Worm (Caenorhabditis elegans) whole organism, L4 larva: ENCODE data around the gene C03B1.9.

ENCODE experiments used
- F26F4.8 ChIP-seq: fragments of 200-800 bp; sonication (Bioruptor generic); conservative IDR thresholded peaks from 2 replicates; pipeline ENCODE4 v1.3.6; 2022; ENCODE audit warnings: missing genetic modification characterization, missing compliant biosample characterization
- F37D6.2 ChIP-seq: sonication (generic microtip); optimal IDR thresholded peaks from 2 replicates; lab custom pipeline; 2016; ENCODE audit warnings: mild to moderate bottlenecking, missing genetic modification characterization, missing compliant biosample characterization
- F49E8.2 ChIP-seq: sonication (generic microtip); optimal IDR thresholded peaks from 2 replicates; lab custom pipeline; 2016; ENCODE audit warnings: missing compliant biosample characterization, mild to moderate bottlenecking, missing genetic modification characterization, borderline replicate concordance
- R02D3.7 ChIP-seq: fragments of 150-350 bp; sonication (generic microtip); optimal IDR thresholded peaks from 3 replicates; lab custom pipeline; 2014; ENCODE audit warnings: missing biosample characterization, missing genetic modification characterization
- Y5F2A.4 ChIP-seq: fragments of 200-800 bp; sonication (Bioruptor generic); optimal IDR thresholded peaks from 2 replicates; lab custom pipeline; 2018; ENCODE audit warnings: mild to moderate bottlenecking, missing genetic modification characterization, missing compliant biosample characterization
- ZK337.2 ChIP-seq: fragments of 200-800 bp; sonication (Bioruptor generic); IDR thresholded peaks from 2 replicates; pipeline ENCODE4 v1.3.6; 2022; ENCODE audit warnings: missing genetic modification reagents, missing genetic modification characterization, missing compliant biosample characterization
- ZK546.5 ChIP-seq, 2 experiments: sonication (generic microtip); optimal IDR thresholded peaks; 2 replicates each; lab custom pipeline; 2017; ENCODE audit warnings: missing biosample characterization in 2 of 2, missing genetic modification characterization in 2 of 2
- ama-1 ChIP-seq: fragments of 150-350 bp; optimal IDR thresholded peaks from 2 replicates; lab custom pipeline; 2014; ENCODE audit warnings: inconsistent platforms, mixed read lengths
- ceh-28 ChIP-seq: fragments of 150-350 bp; optimal IDR thresholded peaks from 2 replicates; lab custom pipeline; 2014; ENCODE audit warnings: missing biosample characterization, missing genetic modification reagents, missing genetic modification characterization
- ceh-44 ChIP-seq: fragments of 200-800 bp; sonication (Bioruptor generic); IDR thresholded peaks from 2 replicates; pipeline ENCODE4 v1.3.6; 2022; ENCODE audit warnings: missing genetic modification reagents, missing genetic modification characterization, missing compliant biosample characterization
- ceh-62 ChIP-seq: sonication (generic microtip); optimal IDR thresholded peaks from 2 replicates; lab custom pipeline; 2017; ENCODE audit warnings: missing biosample characterization, missing genetic modification characterization
- ceh-82 ChIP-seq: sonication (generic microtip); optimal IDR thresholded peaks from 2 replicates; lab custom pipeline; 2017; ENCODE audit warnings: missing biosample characterization, missing genetic modification characterization
- daf-16 ChIP-seq, 3 experiments: sonication (generic microtip); optimal IDR thresholded peaks; 2 replicates each; lab custom pipeline; 2016 to 2017; ENCODE audit warnings: missing genetic modification characterization in 3 of 3, missing genetic modification reagents in 3 of 3, mild to moderate bottlenecking in 2 of 3, missing compliant biosample characterization in 2 of 3, missing biosample characterization in 1 of 3, moderate library complexity in 1 of 3
- daf-8 ChIP-seq: fragments of 200-800 bp; sonication (Bioruptor generic); IDR thresholded peaks from 2 replicates; pipeline ENCODE4 v1.3.6; 2022; ENCODE audit warnings: missing genetic modification characterization, missing compliant biosample characterization
- dmd-6 ChIP-seq: fragments of 200-800 bp; sonication (Bioruptor generic); IDR thresholded peaks from 2 replicates; pipeline ENCODE4 v1.3.6; 2022; ENCODE audit warnings: missing genetic modification reagents, missing genetic modification characterization, missing compliant biosample characterization
- dmd-8 ChIP-seq: fragments of 200-800 bp; sonication (Bioruptor generic); IDR thresholded peaks from 2 replicates; pipeline ENCODE4 v1.3.6; 2022; ENCODE audit warnings: missing genetic modification characterization, missing compliant biosample characterization
- dmd-9 ChIP-seq: fragments of 200-800 bp; sonication (Bioruptor generic); IDR thresholded peaks from 2 replicates; pipeline ENCODE4 v1.3.6; 2022; ENCODE audit warnings: missing genetic modification reagents, missing genetic modification characterization, missing compliant biosample characterization
- dpl-1 ChIP-seq: fragments of 150-350 bp; optimal IDR thresholded peaks from 2 replicates; lab custom pipeline; 2014; ENCODE audit warnings: missing biosample characterization, missing genetic modification reagents, missing genetic modification characterization
- duxl-1 ChIP-seq: sonication (generic microtip); optimal IDR thresholded peaks from 2 replicates; lab custom pipeline; 2016; ENCODE audit warnings: mild to moderate bottlenecking, missing genetic modification characterization, moderate library complexity, missing compliant biosample characterization; ENCODE audit not compliant: poor library complexity
- dve-1 ChIP-seq: sonication (generic microtip); optimal IDR thresholded peaks from 2 replicates; lab custom pipeline; 2017; ENCODE audit warnings: antibody characterized with exemption, mild to moderate bottlenecking, missing genetic modification characterization, missing compliant biosample characterization; ENCODE audit not compliant: insufficient read depth
- egl-27 ChIP-seq: sonication (generic microtip); optimal IDR thresholded peaks from 3 replicates; lab custom pipeline; 2017; ENCODE audit warnings: missing biosample characterization, missing genetic modification reagents, missing genetic modification characterization
- egl-43 ChIP-seq: fragments of 200-800 bp; sonication (Bioruptor generic); IDR thresholded peaks from 2 replicates; pipeline ENCODE4 v1.3.6; 2022; ENCODE audit warnings: missing genetic modification reagents, missing genetic modification characterization, missing compliant biosample characterization
- hlh-30 ChIP-seq: sonication (generic microtip); optimal IDR thresholded peaks from 2 replicates; lab custom pipeline; 2017; ENCODE audit warnings: antibody characterized with exemption, mild to moderate bottlenecking, missing genetic modification characterization, missing compliant biosample characterization; ENCODE audit not compliant: insufficient read depth
- hmg-1.1 ChIP-seq: fragments of 200-800 bp; sonication (Bioruptor generic); IDR thresholded peaks from 2 replicates; pipeline ENCODE4 v1.3.6; 2022; ENCODE audit warnings: missing genetic modification reagents, missing genetic modification characterization, missing compliant biosample characterization
- jun-1 ChIP-seq: fragments of 150-350 bp; optimal IDR thresholded peaks from 2 replicates; lab custom pipeline; 2014; ENCODE audit warnings: missing biosample characterization, missing genetic modification reagents, missing genetic modification characterization
- lim-7 ChIP-seq: fragments of 200-800 bp; sonication (Bioruptor generic); IDR thresholded peaks from 2 replicates; pipeline ENCODE4 v1.3.6; 2022; ENCODE audit warnings: missing genetic modification characterization, missing compliant biosample characterization
- lin-13 ChIP-seq: fragments of 150-350 bp; optimal IDR thresholded peaks from 2 replicates; lab custom pipeline; 2014; ENCODE audit warnings: missing biosample characterization, missing genetic modification reagents, missing genetic modification characterization
- lin-39 ChIP-seq: fragments of 150-350 bp; optimal IDR thresholded peaks from 2 replicates; lab custom pipeline; 2014; ENCODE audit warnings: missing biosample characterization, missing genetic modification reagents, missing genetic modification characterization
- mdt-29 ChIP-seq: fragments of 200-800 bp; sonication (Bioruptor generic); IDR thresholded peaks from 2 replicates; pipeline ENCODE4 v1.3.6; 2022; ENCODE audit warnings: missing genetic modification reagents, missing genetic modification characterization, missing compliant biosample characterization
- mep-1 ChIP-seq: fragments of 150-350 bp; sonication (generic microtip); optimal IDR thresholded peaks from 3 replicates; lab custom pipeline; 2014; ENCODE audit warnings: missing biosample characterization, missing genetic modification characterization
- mes-2 ChIP-seq: sonication (generic microtip); optimal IDR thresholded peaks from 2 replicates; lab custom pipeline; 2016; ENCODE audit warnings: missing genotype, mild to moderate bottlenecking, missing genetic modification characterization, missing compliant biosample characterization; ENCODE audit not compliant: poor library complexity, severe bottlenecking
- nhr-10 ChIP-seq: fragments of 150-350 bp; optimal IDR thresholded peaks from 2 replicates; lab custom pipeline; 2014; ENCODE audit warnings: missing biosample characterization, missing genetic modification characterization
- nhr-11 ChIP-seq: fragments of 150-350 bp; optimal IDR thresholded peaks from 2 replicates; lab custom pipeline; 2014; ENCODE audit warnings: missing biosample characterization, missing genetic modification characterization
- nhr-28 ChIP-seq: fragments of 150-350 bp; optimal IDR thresholded peaks from 2 replicates; lab custom pipeline; 2014; ENCODE audit warnings: missing biosample characterization, missing genetic modification characterization
- nhr-41 ChIP-seq: fragments of 200-800 bp; sonication (Bioruptor generic); IDR thresholded peaks from 2 replicates; pipeline ENCODE4 v1.3.6; 2022; ENCODE audit warnings: missing genetic modification reagents, missing genetic modification characterization, missing compliant biosample characterization
- nhr-48 ChIP-seq: sonication (generic microtip); optimal IDR thresholded peaks from 2 replicates; lab custom pipeline; 2016; ENCODE audit warnings: mild to moderate bottlenecking, missing genetic modification characterization, missing compliant biosample characterization
- nhr-6 ChIP-seq: fragments of 150-350 bp; optimal IDR thresholded peaks from 2 replicates; lab custom pipeline; 2014; ENCODE audit warnings: missing biosample characterization, missing genetic modification characterization
- nhr-76 ChIP-seq: fragments of 150-350 bp; optimal IDR thresholded peaks from 2 replicates; lab custom pipeline; 2014; ENCODE audit warnings: missing biosample characterization, missing genetic modification characterization
- nhr-77 ChIP-seq: fragments of 150-350 bp; optimal IDR thresholded peaks from 2 replicates; lab custom pipeline; 2014; ENCODE audit warnings: missing biosample characterization, missing genetic modification characterization
- php-3 ChIP-seq: fragments of 200-800 bp; sonication (Bioruptor generic); IDR thresholded peaks from 2 replicates; pipeline ENCODE4 v1.3.6; 2022; ENCODE audit warnings: missing genetic modification reagents, missing genetic modification characterization, missing compliant biosample characterization
- pqm-1 ChIP-seq: sonication (generic microtip); optimal IDR thresholded peaks from 2 replicates; lab custom pipeline; 2017; ENCODE audit warnings: missing biosample characterization, missing genetic modification characterization
- sdz-12 ChIP-seq: fragments of 200-800 bp; sonication (Bioruptor generic); optimal IDR thresholded peaks from 2 replicates; lab custom pipeline; 2018; ENCODE audit warnings: mild to moderate bottlenecking, missing genetic modification characterization, missing compliant biosample characterization
- set-16 ChIP-seq: fragments of 200-800 bp; sonication (Bioruptor generic); IDR thresholded peaks from 2 replicates; pipeline ENCODE4 v1.3.6; 2022; ENCODE audit warnings: missing genetic modification reagents, missing genetic modification characterization, missing compliant biosample characterization
- snpc-1.2 ChIP-seq: fragments of 200-800 bp; sonication (Bioruptor generic); IDR thresholded peaks from 2 replicates; pipeline ENCODE4 v1.3.6; 2022; ENCODE audit warnings: missing genetic modification reagents, missing genetic modification characterization, missing compliant biosample characterization
- snpc-4 ChIP-seq: fragments of 150-350 bp; optimal IDR thresholded peaks from 2 replicates; lab custom pipeline; 2014; ENCODE audit warnings: missing biosample characterization, missing genetic modification characterization
- spr-1 ChIP-seq: sonication (generic microtip); optimal IDR thresholded peaks from 2 replicates; lab custom pipeline; 2016; ENCODE audit warnings: mild to moderate bottlenecking, missing genetic modification characterization, missing compliant biosample characterization
- tra-1 ChIP-seq: fragments of 200-800 bp; sonication (Bioruptor generic); IDR thresholded peaks from 2 replicates; pipeline ENCODE4 v1.3.6; 2022; ENCODE audit warnings: missing genetic modification reagents, missing genetic modification characterization, missing compliant biosample characterization
- unc-130 ChIP-seq: sonication (generic microtip); optimal IDR thresholded peaks from 2 replicates; lab custom pipeline; 2016; ENCODE audit warnings: missing genetic modification reagents, missing genetic modification characterization, missing compliant biosample characterization
- unc-39 ChIP-seq: sonication (generic microtip); optimal IDR thresholded peaks from 2 replicates; lab custom pipeline; 2017; ENCODE audit warnings: missing biosample characterization, missing genetic modification characterization
- zip-2 ChIP-seq: fragments of 150-350 bp; optimal IDR thresholded peaks from 2 replicates; lab custom pipeline; 2014; ENCODE audit warnings: missing biosample characterization, missing genetic modification characterization
- ztf-11 ChIP-seq: fragments of 150-350 bp; optimal IDR thresholded peaks from 2 replicates; lab custom pipeline; 2014; ENCODE audit warnings: missing biosample characterization, missing genetic modification characterization

The C03B1.9 gene

DNA sequence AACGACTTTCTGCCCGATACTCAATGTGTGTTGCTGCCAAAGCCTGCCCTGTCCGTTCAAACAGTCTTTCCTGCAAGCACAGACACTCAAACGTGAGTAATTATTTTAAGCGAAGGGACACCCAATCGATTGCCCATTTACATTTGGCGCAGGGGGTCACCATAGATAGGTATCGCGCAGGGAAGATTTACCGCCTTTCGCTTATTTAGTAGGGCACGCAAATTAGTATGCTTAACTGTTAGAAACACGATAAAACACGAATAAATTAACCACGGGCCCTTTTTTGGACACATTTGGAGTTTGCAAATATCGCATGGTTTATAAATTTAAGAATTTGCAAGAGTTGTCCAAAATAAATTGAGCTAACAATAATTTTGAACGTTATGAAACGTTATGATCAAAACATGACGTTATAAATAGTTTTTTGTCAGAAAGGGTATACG lies 50.5 kb downstream of the C03B1.9 start (continued):
- TF ChIP-seq jun-1 (tag; lab: Kevin White, UChicago) (peak; percentile 100), nhr-41 (peak; percentile 91), ceh-28 (peak; percentile 96), spr-1 (tag; lab: Kevin White, UChicago) (peak; percentile 98), dpl-1 (GFP tag; lab: Kevin White, UChicago) (peak; percentile 74), unc-130 (GFP tag; lab: Kevin White, UChicago) (peak; percentile 40), lim-7 (peak; percentile 53; the same call in 1 of the 2 replicates), nhr-76 (tag; lab: Kevin White, UChicago) (peak; percentile 84), unc-39 (tag; lab: Kevin White, UChicago) (no peak), zip-2 (tag; lab: Kevin White, UChicago) (peak; percentile 97), mes-2 (tag; lab: Kevin White, UChicago) (peak; percentile 98), tra-1 (peak; percentile 98), nhr-11 (tag; lab: Kevin White, UChicago) (peak; percentile 99), dmd-9 (peak; percentile 94), F26F4.8 (GFP tag; lab: Robert Waterston, UW) (no peak), snpc-4 (tag; lab: Kevin White, UChicago) (peak; percentile 62), egl-43 (GFP tag; lab: Robert Waterston, UW) (peak; percentile 100), ceh-44 (GFP tag; lab: Robert Waterston, UW) (peak; percentile 45; the same call in 1 of the 2 replicates), nhr-48 (tag; lab: Kevin White, UChicago) (peak; percentile 99), R02D3.7 (no peak), ZK337.2 (GFP tag; lab: Robert Waterston, UW) (peak; percentile 88), snpc-1.2 (GFP tag; lab: Robert Waterston, UW) (no peak), Y5F2A.4 (GFP tag; lab: Kevin White, UChicago) (peak; percentile 96), daf-16 (GFP tag; optimal IDR thresholded peaks at IDR 0.05; lab: Kevin White, UChicago) (peak; percentile 97 to 98), daf-16 (tag; optimal IDR thresholded peaks at IDR 0.05; lab: Kevin White, UChicago) (peak; percentile 96), ztf-11 (peak; percentile 96), F37D6.2 (tag; lab: Kevin White, UChicago) (peak; percentile 99), nhr-77 (tag; lab: Kevin White, UChicago) (peak; percentile 100), egl-27 (peak; percentile 95), duxl-1 (tag; lab: Kevin White, UChicago) (peak; percentile 99), ama-1 (lab: Kevin White, UChicago) (no peak), dmd-6 (peak; percentile 98), F49E8.2 (peak; percentile 19), daf-8 (GFP tag; lab: Robert Waterston, UW) (0 out of 2 replicates have a peak, but pooled peaks have one; percentile 83), sdz-12 (GFP tag; lab: Kevin White, UChicago) (peak; percentile 85), ceh-62 (tag; lab: Kevin White, UChicago) (no peak), mep-1 (tag; lab: Kevin White, UChicago) (peak; percentile 100), nhr-6 (tag; lab: Kevin White, UChicago) (peak; percentile 99), hmg-1.1 (peak; percentile 100), dmd-8 (peak; percentile 83), ceh-82 (peak; percentile 96), dve-1 (tag; lab: Kevin White, UChicago) (peak; percentile 100), lin-39 (peak; percentile 84), hlh-30 (tag; lab: Kevin White, UChicago) (peak; percentile 95), ZK546.5 (tag; optimal IDR thresholded peaks at IDR 0.05; lab: Kevin White, UChicago) (peak; percentile 53 to 80), pqm-1 (tag; lab: Kevin White, UChicago) (peak; percentile 46), php-3 (GFP tag; lab: Robert Waterston, UW) (peak; percentile 98), nhr-10 (tag; lab: Kevin White, UChicago) (peak; percentile 100), nhr-28 (tag; lab: Kevin White, UChicago) (peak; percentile 89), mdt-29 (GFP tag; lab: Robert Waterston, UW) (peak; percentile 96), lin-13 (peak; percentile 98), set-16 (GFP tag; lab: Robert Waterston, UW) (no peak)
